Fruit fly (Drosophila melanogaster) whole organism, adult: ENCODE data around the gene Sgs1.

Experiments
- CG12768 ChIP-seq: fragments of 200-800 bp; sonication (Bioruptor generic); optimal IDR thresholded peaks from 2 replicates; lab custom pipeline; 2017; ENCODE audit warnings: missing biosample characterization, missing genetic modification characterization, mild to moderate bottlenecking, moderate library complexity, missing genetic modification reagents
- CG14711 ChIP-seq: fragments of 200-800 bp; sonication (Bioruptor generic); optimal IDR thresholded peaks from 2 replicates; lab custom pipeline; 2018; ENCODE audit warnings: missing biosample characterization, mild to moderate bottlenecking, missing genetic modification characterization, moderate library complexity
- CG1620 ChIP-seq: fragments of 200-800 bp; sonication (Bioruptor generic); optimal IDR thresholded peaks from 2 replicates; lab custom pipeline; 2016; ENCODE audit warnings: missing biosample characterization, missing genetic modification characterization
- CG33017 ChIP-seq: fragments of 200-800 bp; sonication (Bioruptor generic); optimal IDR thresholded peaks from 2 replicates; lab custom pipeline; 2018; ENCODE audit warnings: missing biosample characterization, mild to moderate bottlenecking, missing genetic modification characterization, moderate library complexity
- CG7045 ChIP-seq: fragments of 200-800 bp; sonication (Bioruptor generic); optimal IDR thresholded peaks from 2 replicates; lab custom pipeline; 2017; ENCODE audit warnings: missing biosample characterization, mild to moderate bottlenecking, missing genetic modification characterization
- Crg-1 ChIP-seq: fragments of 200-800 bp; sonication (Bioruptor generic); optimal IDR thresholded peaks from 2 replicates; lab custom pipeline; 2016; ENCODE audit warnings: missing biosample characterization, missing genetic modification characterization
- Mnt ChIP-seq: fragments of 200-800 bp; sonication (Bioruptor generic); optimal IDR thresholded peaks from 2 replicates; lab custom pipeline; 2016; ENCODE audit warnings: missing biosample characterization, mild to moderate bottlenecking, missing genetic modification characterization
- cic ChIP-seq: fragments of 200-800 bp; sonication (Bioruptor generic); optimal IDR thresholded peaks from 2 replicates; lab custom pipeline; 2017; ENCODE audit warnings: missing biosample characterization, mild to moderate bottlenecking, missing genetic modification characterization, moderate library complexity
- cnc ChIP-seq, 2 experiments: fragments of >200 bp; optimal IDR thresholded peaks; 2 replicates each; lab custom pipeline; 2017
- kay ChIP-seq: fragments of 200-800 bp; sonication (Bioruptor generic); peaks from one replicate; lab custom pipeline; 2016; ENCODE audit warnings: missing biosample characterization, missing genetic modification characterization, borderline replicate concordance
- pad ChIP-seq: fragments of 200-800 bp; sonication (Bioruptor generic); optimal IDR thresholded peaks from 3 replicates; lab custom pipeline; 2017; ENCODE audit warnings: missing biosample characterization, missing genetic modification characterization, mild to moderate bottlenecking, moderate library complexity, missing genetic modification reagents
- tj ChIP-seq: fragments of 200-800 bp; sonication (Bioruptor generic); optimal IDR thresholded peaks from 3 replicates; lab custom pipeline; 2017; ENCODE audit warnings: missing biosample characterization, mild to moderate bottlenecking, missing genetic modification characterization, moderate library complexity
- toe ChIP-seq: fragments of 200-800 bp; sonication (Bioruptor generic); optimal IDR thresholded peaks from 2 replicates; lab custom pipeline; 2016; ENCODE audit warnings: missing biosample characterization, missing genetic modification characterization

- TF ChIP-seq CG7045 (GFP tag; lab: Kevin White, UChicago) (no peak), toe (GFP tag; lab: Kevin White, UChicago) (no peak), CG12768 (GFP tag; lab: Kevin White, UChicago) (no peak), Mnt (GFP tag; lab: Kevin White, UChicago) (no peak), CG1620 (GFP tag; lab: Kevin White, UChicago) (no peak), cic (no peak), cnc (optimal IDR thresholded peaks at IDR 0.05; lab: Kevin White, UChicago) (no peak), pad (GFP tag; lab: Kevin White, UChicago) (no peak), kay (no peak), Crg-1 (GFP tag; lab: Kevin White, UChicago) (no peak), CG14711 (tag; lab: Kevin White, UChicago) (no peak), CG33017 (no peak), tj (GFP tag; lab: Kevin White, UChicago) (peak; percentile 28)
These were observed 47.7 kb upstream of the Sgs1 start, which contains the start of gene CG15625 for dm6 chr2L:4889451-4890045.
